Worm (Caenorhabditis elegans): Measurements from ENCODE around the gene F54D5.3.

- TF ChIP-seq nhr-11 (tag; optimal IDR thresholded peaks at IDR 0.05) (no peak), mdl-1 (tag; optimal IDR thresholded peaks at IDR 0.05) (no peak), mep-1 (tag; optimal IDR thresholded peaks at IDR 0.05) (no peak), nhr-12 (tag; optimal IDR thresholded peaks at IDR 0.05) (no peak), nhr-28 (tag; optimal IDR thresholded peaks at IDR 0.05) (no peak), snpc-4 (tag; optimal IDR thresholded peaks at IDR 0.05) (no peak), ztf-11 (tag; optimal IDR thresholded peaks at IDR 0.05) (no peak), ceh-90 (tag; optimal IDR thresholded peaks at IDR 0.05) (no peak), nhr-237 (tag; optimal IDR thresholded peaks at IDR 0.05) (no peak), alr-1 (tag; optimal IDR thresholded peaks at IDR 0.05; ENCODE audit: borderline replicate concordance) (no peak), elt-2 (tag; optimal IDR thresholded peaks at IDR 0.05) (no peak), ceh-82 (tag; optimal IDR thresholded peaks at IDR 0.05) (no peak), ceh-8 (GFP tag; optimal IDR thresholded peaks at IDR 0.05) (no peak), jun-1 (tag; optimal IDR thresholded peaks at IDR 0.05) (no peak)
These were observed 49.1 kb downstream of the F54D5.3 start for ce11 chrII:11620630-11621246.
